Worm (Caenorhabditis elegans) whole organism, L1 larva: ENCODE results near the gene F38B7.11.
A peak's percentile ranks its signal among the peaks of the same experiment; 100 is the strongest.

Experiments used
- C04F5.9 ChIP-seq: sonication (generic microtip); optimal IDR thresholded peaks from 2 replicates; lab custom pipeline; 2016; ENCODE audit warnings: missing genetic modification characterization, missing compliant biosample characterization
- C16A3.4 ChIP-seq: fragments of 150-350 bp; optimal IDR thresholded peaks from 2 replicates; lab custom pipeline; 2014; ENCODE audit warnings: missing biosample characterization, missing genetic modification characterization
- Y116A8C.19 ChIP-seq: sonication (generic microtip); optimal IDR thresholded peaks from 2 replicates; lab custom pipeline; 2016; ENCODE audit warnings: missing compliant biosample characterization, missing genetic modification characterization, borderline replicate concordance
- aha-1 ChIP-seq: fragments of 150-350 bp; optimal IDR thresholded peaks from 2 replicates; lab custom pipeline; 2014; ENCODE audit warnings: missing biosample characterization, missing genetic modification characterization
- aly-2 ChIP-seq: fragments of 150-350 bp; optimal IDR thresholded peaks from 2 replicates; lab custom pipeline; 2014; ENCODE audit warnings: missing biosample characterization, missing genetic modification characterization
- ama-1 ChIP-seq: fragments of 150-350 bp; optimal IDR thresholded peaks from 2 replicates; lab custom pipeline; 2014
- blmp-1 ChIP-seq: fragments of 150-350 bp; optimal IDR thresholded peaks from 2 replicates; lab custom pipeline; 2014; ENCODE audit warnings: missing biosample characterization, missing genetic modification characterization
- ceh-8 ChIP-seq: fragments of 200-800 bp; sonication (Bioruptor generic); optimal IDR thresholded peaks from 2 replicates; lab custom pipeline; 2018; ENCODE audit warnings: mild to moderate bottlenecking, missing genetic modification characterization, moderate library complexity, missing compliant biosample characterization
- ceh-88 ChIP-seq: fragments of 200-800 bp; sonication (Bioruptor generic); IDR thresholded peaks from 2 replicates; pipeline ENCODE4 v1.3.6; 2022; ENCODE audit warnings: missing genetic modification characterization, missing compliant biosample characterization
- ceh-90 ChIP-seq: sonication (generic microtip); optimal IDR thresholded peaks from 2 replicates; lab custom pipeline; 2016; ENCODE audit warnings: missing genetic modification characterization, missing compliant biosample characterization
- dsc-1 ChIP-seq: sonication (generic microtip); optimal IDR thresholded peaks from 2 replicates; lab custom pipeline; 2016; ENCODE audit warnings: mild to moderate bottlenecking, missing genetic modification characterization, missing compliant biosample characterization
- efl-1 ChIP-seq, 4 experiments: fragments of 150-350 bp; optimal IDR thresholded peaks in 3 of 4; peaks in 1 of 4; 1 replicate in 1 of 4; 2 replicates in 3 of 4; lab custom pipeline; 2014; ENCODE audit warnings: missing biosample characterization in 2 of 4, missing genetic modification characterization in 2 of 4, missing genetic modification reagents in 2 of 4
- efl-3 ChIP-seq: fragments of 200-800 bp; sonication (Bioruptor generic); optimal IDR thresholded peaks from 2 replicates; lab custom pipeline; 2018; ENCODE audit warnings: mild to moderate bottlenecking, missing genetic modification characterization, missing compliant biosample characterization
- elt-3 ChIP-seq, 6 experiments: fragments of 150-350 bp in 1 of 6; sonication (generic microtip); optimal IDR thresholded peaks; 2 replicates each; lab custom pipeline; 2017 to 2018; ENCODE audit warnings: missing biosample characterization in 6 of 6, missing genetic modification characterization in 6 of 6, inconsistent platforms in 1 of 6
- ets-5 ChIP-seq: fragments of 200-800 bp; sonication (Bioruptor generic); IDR thresholded peaks from 2 replicates; pipeline ENCODE4 v1.3.6; 2022; ENCODE audit warnings: missing genetic modification characterization, missing compliant biosample characterization
- fkh-4 ChIP-seq: sonication (generic microtip); optimal IDR thresholded peaks from 2 replicates; lab custom pipeline; 2016; ENCODE audit warnings: missing compliant biosample characterization, missing genetic modification characterization, borderline replicate concordance
- fkh-8 ChIP-seq: sonication (generic microtip); optimal IDR thresholded peaks from 2 replicates; lab custom pipeline; 2016; ENCODE audit warnings: mild to moderate bottlenecking, missing genetic modification characterization, missing compliant biosample characterization
- grh-1 ChIP-seq: fragments of 200-800 bp; sonication (Bioruptor generic); IDR thresholded peaks from 2 replicates; pipeline ENCODE4 v1.3.6; 2022; ENCODE audit warnings: missing genetic modification reagents, missing genetic modification characterization, missing compliant biosample characterization
- hlh-17 ChIP-seq: fragments of 200-800 bp; sonication (Bioruptor generic); optimal IDR thresholded peaks from 2 replicates; lab custom pipeline; 2018; ENCODE audit warnings: missing genetic modification characterization, mild to moderate bottlenecking, missing compliant biosample characterization, moderate library complexity, borderline replicate concordance
- irx-1 ChIP-seq: sonication (generic microtip); optimal IDR thresholded peaks from 2 replicates; lab custom pipeline; 2016; ENCODE audit warnings: missing genetic modification characterization, missing compliant biosample characterization
- isw-1 ChIP-seq: fragments of 200-800 bp; sonication (Bioruptor generic); IDR thresholded peaks from 2 replicates; pipeline ENCODE4 v1.3.6; 2022; ENCODE audit warnings: missing genetic modification characterization, missing compliant biosample characterization
- lin-13 ChIP-seq: fragments of 150-350 bp; optimal IDR thresholded peaks from 2 replicates; lab custom pipeline; 2014; ENCODE audit warnings: missing biosample characterization, missing genetic modification reagents, missing genetic modification characterization
- lin-14 ChIP-seq: fragments of 200-800 bp; sonication (Bioruptor generic); optimal IDR thresholded peaks from 2 replicates; lab custom pipeline; 2018; ENCODE audit warnings: mild to moderate bottlenecking, missing genetic modification characterization, moderate library complexity, missing compliant biosample characterization
- lin-15B ChIP-seq: fragments of 150-350 bp; sonication (generic microtip); optimal IDR thresholded peaks from 3 replicates; lab custom pipeline; 2014; ENCODE audit warnings: missing biosample characterization, missing genetic modification characterization
- lin-35 ChIP-seq, 2 experiments: fragments of 150-350 bp; optimal IDR thresholded peaks; 2 replicates each; lab custom pipeline; 2014; ENCODE audit warnings: missing biosample characterization in 2 of 2, missing genetic modification characterization in 2 of 2, missing genetic modification reagents in 2 of 2
- lin-39 ChIP-seq: fragments of 150-350 bp; optimal IDR thresholded peaks from 2 replicates; lab custom pipeline; 2014; ENCODE audit warnings: missing biosample characterization, missing genetic modification reagents, missing genetic modification characterization
- lir-3 ChIP-seq: sonication (generic microtip); optimal IDR thresholded peaks from 2 replicates; lab custom pipeline; 2016; ENCODE audit warnings: mild to moderate bottlenecking, missing genetic modification characterization, moderate library complexity, missing compliant biosample characterization; ENCODE audit not compliant: poor library complexity
- lsy-2 ChIP-seq, 2 experiments: fragments of 150-350 bp; optimal IDR thresholded peaks; 2 replicates each; lab custom pipeline; 2014; ENCODE audit warnings: missing biosample characterization in 2 of 2, missing genetic modification characterization in 2 of 2
- mep-1 ChIP-seq: fragments of 150-350 bp; optimal IDR thresholded peaks from 2 replicates; lab custom pipeline; 2014; ENCODE audit warnings: missing biosample characterization, missing genetic modification characterization
- nhr-11 ChIP-seq: fragments of 150-350 bp; optimal IDR thresholded peaks from 2 replicates; lab custom pipeline; 2014; ENCODE audit warnings: missing biosample characterization, missing genetic modification characterization
- nhr-19 ChIP-seq: fragments of 200-800 bp; sonication (Bioruptor generic); conservative IDR thresholded peaks from 2 replicates; pipeline ENCODE4 v1.3.6; 2022; ENCODE audit warnings: missing genetic modification characterization, missing compliant biosample characterization
- nhr-20 ChIP-seq: sonication (generic microtip); optimal IDR thresholded peaks from 2 replicates; lab custom pipeline; 2016; ENCODE audit warnings: mild to moderate bottlenecking, missing genetic modification characterization, missing compliant biosample characterization
- nhr-47 ChIP-seq: sonication (generic microtip); optimal IDR thresholded peaks from 2 replicates; lab custom pipeline; 2016; ENCODE audit warnings: mild to moderate bottlenecking, missing genetic modification characterization, moderate library complexity, missing compliant biosample characterization
- nhr-71 ChIP-seq: sonication (generic microtip); optimal IDR thresholded peaks from 2 replicates; lab custom pipeline; 2016; ENCODE audit warnings: mild to moderate bottlenecking, missing genetic modification characterization, moderate library complexity, missing compliant biosample characterization
- nhr-85 ChIP-seq: sonication (generic microtip); peaks from one replicate; lab custom pipeline; 2016; ENCODE audit warnings: missing genetic modification characterization, inconsistent platforms, missing compliant biosample characterization
- pag-3 ChIP-seq: sonication (generic microtip); optimal IDR thresholded peaks from 2 replicates; lab custom pipeline; 2017; ENCODE audit warnings: missing genetic modification characterization, mild to moderate bottlenecking, missing compliant biosample characterization, antibody characterized with exemption, borderline replicate concordance; ENCODE audit not compliant: insufficient read depth
- pax-3 ChIP-seq: fragments of 200-800 bp; sonication (Bioruptor generic); optimal IDR thresholded peaks from 2 replicates; lab custom pipeline; 2018; ENCODE audit warnings: mild to moderate bottlenecking, missing genetic modification characterization, moderate library complexity, missing compliant biosample characterization
- rnt-1 ChIP-seq: sonication (generic microtip); optimal IDR thresholded peaks from 2 replicates; lab custom pipeline; 2016; ENCODE audit warnings: mild to moderate bottlenecking, missing genetic modification characterization, moderate library complexity, missing compliant biosample characterization
- skn-1 ChIP-seq: fragments of 150-350 bp; optimal IDR thresholded peaks from 2 replicates; lab custom pipeline; 2014; ENCODE audit warnings: missing biosample characterization, missing genetic modification characterization
- snu-23 ChIP-seq: sonication (generic microtip); optimal IDR thresholded peaks from 2 replicates; lab custom pipeline; 2016; ENCODE audit warnings: missing genetic modification characterization, missing compliant biosample characterization
- tbx-2 ChIP-seq: sonication (generic microtip); optimal IDR thresholded peaks from 2 replicates; lab custom pipeline; 2016; ENCODE audit warnings: missing genetic modification characterization, missing compliant biosample characterization
- tlp-1 ChIP-seq: fragments of 150-350 bp; optimal IDR thresholded peaks from 2 replicates; lab custom pipeline; 2014; ENCODE audit warnings: missing biosample characterization, missing genetic modification characterization
- unc-130 ChIP-seq: fragments of 150-350 bp; optimal IDR thresholded peaks from 2 replicates; lab custom pipeline; 2017; ENCODE audit warnings: missing biosample characterization, missing genetic modification characterization, inconsistent platforms
- unc-86 ChIP-seq: sonication (generic microtip); optimal IDR thresholded peaks from 2 replicates; lab custom pipeline; 2016; ENCODE audit warnings: missing genetic modification characterization, missing compliant biosample characterization
- vab-15 ChIP-seq: sonication (generic microtip); optimal IDR thresholded peaks from 2 replicates; lab custom pipeline; 2017; ENCODE audit warnings: missing genotype, mild to moderate bottlenecking, missing genetic modification characterization, missing compliant biosample characterization
- xbp-1 ChIP-seq: sonication (generic microtip); optimal IDR thresholded peaks from 2 replicates; lab custom pipeline; 2016; ENCODE audit warnings: missing genetic modification characterization, missing compliant biosample characterization
- zag-1 ChIP-seq: fragments of 150-350 bp; optimal IDR thresholded peaks from 2 replicates; lab custom pipeline; 2014; ENCODE audit warnings: missing biosample characterization, missing genetic modification characterization
- ztf-11 ChIP-seq, 2 experiments: sonication (generic microtip); optimal IDR thresholded peaks; 2 replicates each; lab custom pipeline; 2016 to 2017; ENCODE audit warnings: missing genetic modification characterization in 2 of 2, missing biosample characterization in 1 of 2, missing compliant biosample characterization in 1 of 2

F38B7.11 gene

DNA sequence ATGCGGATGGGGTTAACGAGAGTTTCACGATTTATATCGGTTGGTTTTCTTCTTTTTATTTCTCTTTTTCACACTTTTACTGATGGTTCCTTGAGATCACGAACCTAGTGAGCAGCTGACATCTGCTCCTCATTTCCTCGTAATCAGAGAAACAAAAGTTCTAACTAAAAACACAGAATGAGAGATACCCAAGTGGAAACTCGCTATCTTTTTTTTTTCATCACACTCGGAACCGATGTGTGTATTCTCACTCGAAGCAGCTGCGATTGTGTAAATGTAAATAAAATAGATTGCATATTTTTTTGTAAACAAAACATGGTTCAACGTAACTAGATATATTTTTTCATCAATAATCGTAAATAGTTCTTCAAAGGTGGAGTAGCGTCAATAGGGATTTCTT lies 40.5 kb upstream of the F38B7.11 start:
- TF ChIP-seq lin-14 (GFP tag; lab: Kevin White, UChicago) (peak; percentile 88), nhr-20 (tag; lab: Kevin White, UChicago) (peak; percentile 33), rnt-1 (tag; lab: Kevin White, UChicago) (peak; percentile 61), aly-2 (no peak), ama-1 (lab: Kevin White, UChicago) (no peak), fkh-4 (tag; lab: Kevin White, UChicago) (peak; percentile 85), nhr-19 (GFP tag; lab: Robert Waterston, UW) (peak; percentile 48), nhr-71 (tag; lab: Kevin White, UChicago) (peak; percentile 72), grh-1 (GFP tag; lab: Robert Waterston, UW) (no peak), snu-23 (GFP tag; lab: Kevin White, UChicago) (peak; percentile 40), unc-130 (tag; lab: Kevin White, UChicago) (peak; percentile 27), efl-1 (optimal IDR thresholded peaks at IDR 0.05; lab: Kevin White, UChicago) (peak in 1 of 2 experiments; percentile 18), efl-1 (GFP tag; optimal IDR thresholded peaks at IDR 0.05 in 1 of 2; lab: Kevin White, UChicago) (no peak), mep-1 (tag; lab: Kevin White, UChicago) (peak; percentile 43), dsc-1 (tag; lab: Kevin White, UChicago) (peak; percentile 98), lsy-2 (tag; optimal IDR thresholded peaks at IDR 0.05; lab: Kevin White, UChicago) (peak; percentile 30 to 56)

ce11 chrV:11508773-11509172 lies 38.1 kb upstream of the F38B7.11 start, which contains the start of gene ttll-5:
Gene ttll-5, plus strand, starts transcription at chrV:11509060.
- TF ChIP-seq ceh-8 (GFP tag; lab: Kevin White, UChicago), result no peak
- peak; percentile 55 for TF ChIP-seq lin-14 (GFP tag; lab: Kevin White, UChicago)
- peak; percentile 21 for TF ChIP-seq skn-1 (tag; lab: Kevin White, UChicago)
- TF ChIP-seq lin-13 (GFP tag; lab: Kevin White, UChicago), result no peak
- no peak for TF ChIP-seq efl-1 (optimal IDR thresholded peaks at IDR 0.05; lab: Kevin White, UChicago)
- TF ChIP-seq efl-1 (GFP tag; optimal IDR thresholded peaks at IDR 0.05 in 1 of 2; lab: Kevin White, UChicago), result peak in 1 of 2 experiments; percentile 70
- no peak for TF ChIP-seq nhr-11 (tag; lab: Kevin White, UChicago)
- no peak for TF ChIP-seq xbp-1
- no peak for TF ChIP-seq isw-1 (GFP tag; lab: Robert Waterston, UW)
- no peak for TF ChIP-seq irx-1 (tag; lab: Kevin White, UChicago)
- TF ChIP-seq lir-3 (tag; lab: Kevin White, UChicago), result no peak
- no peak for TF ChIP-seq fkh-8 (tag; lab: Kevin White, UChicago)
- no peak for TF ChIP-seq C16A3.4 (tag; lab: Kevin White, UChicago)
- no peak for TF ChIP-seq ceh-90 (tag; lab: Kevin White, UChicago)
- TF ChIP-seq nhr-85 (tag; lab: Kevin White, UChicago), result peak; percentile 77
- peak; percentile 7 for TF ChIP-seq nhr-20 (tag; lab: Kevin White, UChicago)
- TF ChIP-seq aha-1, result no peak
- no peak for TF ChIP-seq unc-130 (tag; lab: Kevin White, UChicago)
- TF ChIP-seq nhr-71 (tag; lab: Kevin White, UChicago), result no peak
- TF ChIP-seq dsc-1 (tag; lab: Kevin White, UChicago), result no peak
- TF ChIP-seq unc-86 (tag; lab: Kevin White, UChicago), result no peak
- TF ChIP-seq rnt-1 (tag; lab: Kevin White, UChicago), result no peak
- TF ChIP-seq tbx-2 (tag; lab: Kevin White, UChicago), result no peak
- no peak for TF ChIP-seq C04F5.9 (tag; lab: Kevin White, UChicago)
- no peak for TF ChIP-seq hlh-17
- TF ChIP-seq nhr-47 (tag; lab: Kevin White, UChicago), result no peak
- TF ChIP-seq lin-35 (GFP tag; optimal IDR thresholded peaks at IDR 0.05; lab: Kevin White, UChicago), result no peak
- TF ChIP-seq Y116A8C.19 (tag; lab: Kevin White, UChicago), result no peak
- TF ChIP-seq lsy-2 (tag; optimal IDR thresholded peaks at IDR 0.05; lab: Kevin White, UChicago), result no peak
- TF ChIP-seq vab-15 (tag; lab: Kevin White, UChicago), result no peak
- peak; percentile 5 for TF ChIP-seq snu-23 (GFP tag; lab: Kevin White, UChicago)
- no peak for TF ChIP-seq tlp-1 (tag; lab: Kevin White, UChicago)
- TF ChIP-seq ceh-88 (GFP tag; lab: Robert Waterston, UW), result no peak
- TF ChIP-seq lin-15B, result no peak
- no peak for TF ChIP-seq pax-3 (tag; lab: Kevin White, UChicago)
- no peak for TF ChIP-seq grh-1 (GFP tag; lab: Robert Waterston, UW)
- TF ChIP-seq efl-3 (GFP tag; lab: Kevin White, UChicago), result no peak
- TF ChIP-seq lin-39 (tag; lab: Kevin White, UChicago), result no peak
- TF ChIP-seq zag-1 (tag; lab: Kevin White, UChicago), result no peak
- peak in 3 of 6 experiments; percentile 6 to 62 (median 62) for TF ChIP-seq elt-3 (tag; optimal IDR thresholded peaks at IDR 0.05; lab: Kevin White, UChicago)
- TF ChIP-seq blmp-1 (tag; lab: Kevin White, UChicago), result peak; percentile 62
- peak; percentile 57 for TF ChIP-seq pag-3 (tag; lab: Kevin White, UChicago)
- TF ChIP-seq ets-5 (GFP tag; lab: Robert Waterston, UW), result no peak
- no peak for TF ChIP-seq ztf-11 (tag; optimal IDR thresholded peaks at IDR 0.05; lab: Kevin White, UChicago)
